Worm (Caenorhabditis elegans) whole organism, L4 larva: ENCODE results near the gene C24B9.3.

Experiments
- jun-1 ChIP-seq: fragments of 150-350 bp; optimal IDR thresholded peaks from 2 replicates; lab custom pipeline; 2014; ENCODE audit warnings: missing biosample characterization, missing genetic modification reagents, missing genetic modification characterization
- lin-39 ChIP-seq: fragments of 150-350 bp; optimal IDR thresholded peaks from 2 replicates; lab custom pipeline; 2014; ENCODE audit warnings: missing biosample characterization, missing genetic modification reagents, missing genetic modification characterization
- mdt-29 ChIP-seq: fragments of 200-800 bp; sonication (Bioruptor generic); IDR thresholded peaks from 2 replicates; pipeline ENCODE4 v1.3.6; 2022; ENCODE audit warnings: missing genetic modification reagents, missing genetic modification characterization, missing compliant biosample characterization
- nhr-237 ChIP-seq: sonication (generic microtip); optimal IDR thresholded peaks from 2 replicates; lab custom pipeline; 2017; ENCODE audit warnings: missing biosample characterization, missing genetic modification characterization
- unc-62 ChIP-seq, 3 experiments: fragments of 150-350 bp in 1 of 3; sonication (generic microtip); optimal IDR thresholded peaks in 2 of 3; peaks in 1 of 3; 1 replicate in 1 of 3; 2 replicates in 2 of 3; lab custom pipeline; 2014 to 2017; ENCODE audit warnings: missing biosample characterization in 3 of 3, missing genetic modification characterization in 3 of 3, missing genetic modification reagents in 3 of 3, missing genotype in 1 of 3
- ztf-11 ChIP-seq: fragments of 150-350 bp; optimal IDR thresholded peaks from 2 replicates; lab custom pipeline; 2014; ENCODE audit warnings: missing biosample characterization, missing genetic modification characterization

- TF ChIP-seq jun-1 (tag; lab: Kevin White, UChicago) (no peak), mdt-29 (GFP tag; lab: Robert Waterston, UW) (no peak), ztf-11 (no peak), lin-39 (no peak), unc-62 (GFP tag; optimal IDR thresholded peaks at IDR 0.05 in 1 of 2; lab: Kevin White, UChicago) (no peak), unc-62 (tag; optimal IDR thresholded peaks at IDR 0.05; lab: Kevin White, UChicago) (no peak), nhr-237 (tag; lab: Kevin White, UChicago) (no peak)
Observed at ce11 chrV:2753007-2753406, 41.6 kb upstream of the C24B9.3 start, which contains the start of gene srx-26.
